Worm (Caenorhabditis elegans) whole organism, L3 larva: ENCODE results near the gene clec-174.

ENCODE experiments used
- R02D3.7 ChIP-seq: fragments of 150-350 bp; optimal IDR thresholded peaks from 2 replicates; lab custom pipeline; 2014; ENCODE audit warnings: missing biosample characterization, missing genetic modification characterization
- ZK546.5 ChIP-seq: sonication (generic microtip); optimal IDR thresholded peaks from 2 replicates; lab custom pipeline; 2017; ENCODE audit warnings: missing biosample characterization, missing genetic modification characterization
- ceh-16 ChIP-seq: sonication (generic microtip); optimal IDR thresholded peaks from 2 replicates; lab custom pipeline; 2017; ENCODE audit warnings: missing biosample characterization, missing genetic modification characterization
- ceh-28 ChIP-seq: fragments of 150-350 bp; optimal IDR thresholded peaks from 2 replicates; lab custom pipeline; 2014; ENCODE audit warnings: missing biosample characterization, missing genetic modification reagents, missing genetic modification characterization
- ceh-82 ChIP-seq: fragments of 150-350 bp; optimal IDR thresholded peaks from 2 replicates; lab custom pipeline; 2014; ENCODE audit warnings: missing biosample characterization, missing genetic modification characterization
- ceh-9 ChIP-seq: sonication (generic microtip); optimal IDR thresholded peaks from 2 replicates; lab custom pipeline; 2018; ENCODE audit warnings: missing biosample characterization, missing genetic modification characterization
- egl-5 ChIP-seq: fragments of 150-350 bp; optimal IDR thresholded peaks from 2 replicates; lab custom pipeline; 2017; ENCODE audit warnings: missing biosample characterization, missing genetic modification reagents, missing genetic modification characterization, inconsistent platforms
- elt-2 ChIP-seq: sonication (generic microtip); optimal IDR thresholded peaks from 2 replicates; lab custom pipeline; 2016; ENCODE audit warnings: missing genetic modification reagents, mild to moderate bottlenecking, missing genetic modification characterization, missing compliant biosample characterization
- eor-1 ChIP-seq, 2 experiments: fragments of 150-350 bp; optimal IDR thresholded peaks; 2 replicates each; lab custom pipeline; 2014 to 2018; ENCODE audit warnings: missing biosample characterization in 2 of 2, missing genetic modification characterization in 2 of 2
- fkh-10 ChIP-seq: sonication (generic microtip); optimal IDR thresholded peaks from 2 replicates; lab custom pipeline; 2017; ENCODE audit warnings: missing biosample characterization, missing genetic modification reagents, missing genetic modification characterization
- fkh-2 ChIP-seq: fragments of 150-350 bp; optimal IDR thresholded peaks from 2 replicates; lab custom pipeline; 2014; ENCODE audit warnings: missing biosample characterization, missing genetic modification reagents, missing genetic modification characterization
- fos-1 ChIP-seq: fragments of 150-350 bp; optimal IDR thresholded peaks from 2 replicates; lab custom pipeline; 2014; ENCODE audit warnings: missing biosample characterization, missing genetic modification characterization
- jun-1 ChIP-seq: fragments of 150-350 bp; optimal IDR thresholded peaks from 2 replicates; lab custom pipeline; 2014; ENCODE audit warnings: missing biosample characterization, missing genetic modification reagents, missing genetic modification characterization
- lin-15B ChIP-seq: fragments of 150-350 bp; optimal IDR thresholded peaks from 2 replicates; lab custom pipeline; 2014; ENCODE audit warnings: missing biosample characterization, missing genetic modification characterization
- lin-39 ChIP-seq: fragments of 150-350 bp; optimal IDR thresholded peaks from 2 replicates; lab custom pipeline; 2018; ENCODE audit warnings: missing biosample characterization, missing genetic modification reagents, missing genetic modification characterization
- lsy-12 ChIP-seq: sonication (generic microtip); optimal IDR thresholded peaks from 2 replicates; lab custom pipeline; 2016; ENCODE audit warnings: mild to moderate bottlenecking, missing genetic modification characterization, missing compliant biosample characterization
- mdl-1 ChIP-seq: fragments of 150-350 bp; optimal IDR thresholded peaks from 2 replicates; lab custom pipeline; 2014; ENCODE audit warnings: missing biosample characterization, missing genetic modification characterization
- nfya-1 ChIP-seq: sonication (generic microtip); optimal IDR thresholded peaks from 2 replicates; lab custom pipeline; 2017; ENCODE audit warnings: missing genetic modification characterization, mild to moderate bottlenecking, missing compliant biosample characterization, antibody characterized with exemption, moderate library complexity; ENCODE audit not compliant: insufficient read depth
- nhr-237 ChIP-seq: fragments of 150-350 bp; optimal IDR thresholded peaks from 2 replicates; lab custom pipeline; 2014; ENCODE audit warnings: missing biosample characterization, missing genetic modification characterization
- nhr-28 ChIP-seq: fragments of 150-350 bp; optimal IDR thresholded peaks from 2 replicates; lab custom pipeline; 2014; ENCODE audit warnings: missing biosample characterization, missing genetic modification characterization
- nhr-67 ChIP-seq: fragments of 150-350 bp; optimal IDR thresholded peaks from 2 replicates; lab custom pipeline; 2014; ENCODE audit warnings: missing biosample characterization, missing genetic modification characterization
- nhr-76 ChIP-seq: fragments of 150-350 bp; sonication (generic microtip); optimal IDR thresholded peaks from 5 replicates; lab custom pipeline; 2014; ENCODE audit warnings: missing biosample characterization, missing genetic modification characterization
- pha-4 ChIP-seq: fragments of 150-350 bp; optimal IDR thresholded peaks from 2 replicates; lab custom pipeline; 2014; ENCODE audit warnings: missing biosample characterization, missing genetic modification reagents, missing genetic modification characterization
- pqm-1 ChIP-seq: fragments of 150-350 bp; optimal IDR thresholded peaks from 2 replicates; lab custom pipeline; 2017; ENCODE audit warnings: missing biosample characterization, missing genetic modification characterization, inconsistent platforms
- skn-1 ChIP-seq: fragments of 150-350 bp; optimal IDR thresholded peaks from 2 replicates; lab custom pipeline; 2014; ENCODE audit warnings: missing biosample characterization, missing genetic modification characterization
- snpc-4 ChIP-seq: fragments of 150-350 bp; optimal IDR thresholded peaks from 2 replicates; lab custom pipeline; 2014; ENCODE audit warnings: missing biosample characterization, missing genetic modification characterization
- tbx-2 ChIP-seq: sonication (generic microtip); optimal IDR thresholded peaks from 2 replicates; lab custom pipeline; 2016; ENCODE audit warnings: mild to moderate bottlenecking, missing genetic modification characterization, missing compliant biosample characterization
- unc-39 ChIP-seq: sonication (generic microtip); optimal IDR thresholded peaks from 4 replicates; lab custom pipeline; 2017; ENCODE audit warnings: missing biosample characterization, missing genetic modification characterization
- unc-62 ChIP-seq: fragments of 150-350 bp; sonication (generic microtip); optimal IDR thresholded peaks from 4 replicates; lab custom pipeline; 2014; ENCODE audit warnings: missing biosample characterization, missing genetic modification reagents, missing genetic modification characterization
- zag-1 ChIP-seq: fragments of 150-350 bp; optimal IDR thresholded peaks from 2 replicates; lab custom pipeline; 2014; ENCODE audit warnings: missing biosample characterization, missing genetic modification characterization
- ztf-11 ChIP-seq: fragments of 150-350 bp; optimal IDR thresholded peaks from 2 replicates; lab custom pipeline; 2014; ENCODE audit warnings: missing biosample characterization, missing genetic modification characterization
- ztf-4 ChIP-seq: fragments of 150-350 bp; optimal IDR thresholded peaks from 2 replicates; lab custom pipeline; 2014; ENCODE audit warnings: missing biosample characterization, missing genetic modification characterization

The clec-174 gene

ce11 chrIV:3977965-3978523 lies 36.5 kb upstream of the clec-174 start, which contains the start of gene srh-220:
Gene srh-220 (minus strand): TSS chrIV:3978015.
- TF ChIP-seq unc-39 (tag; lab: Kevin White, UChicago) (no peak), tbx-2 (tag; lab: Kevin White, UChicago) (no peak), nfya-1 (tag; lab: Kevin White, UChicago) (no peak), R02D3.7 (no peak), fkh-2 (no peak), pqm-1 (tag; lab: Kevin White, UChicago) (no peak), ceh-28 (tag; lab: Kevin White, UChicago) (no peak), elt-2 (tag; lab: Kevin White, UChicago) (no peak), unc-62 (GFP tag; lab: Kevin White, UChicago) (no peak), lsy-12 (tag; lab: Kevin White, UChicago) (no peak), ZK546.5 (no peak), ztf-11 (no peak), fkh-10 (GFP tag; lab: Kevin White, UChicago) (no peak), fos-1 (tag; lab: Kevin White, UChicago) (no peak), zag-1 (tag; lab: Kevin White, UChicago) (no peak), ztf-4 (tag; lab: Kevin White, UChicago) (no peak), eor-1 (tag; optimal IDR thresholded peaks at IDR 0.05; lab: Kevin White, UChicago) (no peak)

ce11 chrIV:3973049-3973448 lies 31.5 kb upstream of the clec-174 start, which contains the start of gene clec-79:
Gene clec-79 (plus strand): TSS chrIV:3973349.
- TF ChIP-seq lin-15B (tag; lab: Kevin White, UChicago) (no peak), nhr-67 (tag; lab: Kevin White, UChicago) (no peak), fos-1 (tag; lab: Kevin White, UChicago) (no peak)

- TF ChIP-seq pqm-1 (tag; lab: Kevin White, UChicago) (peak; percentile 25), elt-2 (tag; lab: Kevin White, UChicago) (peak; percentile 63), pha-4 (tag; lab: Kevin White, UChicago) (no peak)
Measured at ce11 chrIV:3965013-3965412, 23.5 kb upstream of the clec-174 start, which contains the start of gene clec-76. Gene clec-76 (plus strand): TSS chrIV:3965246.

- TF ChIP-seq elt-2 (tag; lab: Kevin White, UChicago) (peak; percentile 72), lin-39 (tag; lab: Kevin White, UChicago) (no peak), jun-1 (tag; lab: Kevin White, UChicago) (no peak), skn-1 (no peak)
Measured at ce11 chrIV:3963498-3963897, 22.0 kb upstream of the clec-174 start.

- TF ChIP-seq nhr-76 (tag; lab: Kevin White, UChicago) (no peak), lin-39 (tag; lab: Kevin White, UChicago) (no peak), ceh-16 (tag; lab: Kevin White, UChicago) (no peak), nhr-28 (tag; lab: Kevin White, UChicago) (no peak), mdl-1 (no peak), egl-5 (tag; lab: Kevin White, UChicago) (no peak)
Measured at ce11 chrIV:3962584-3962983, 21.1 kb upstream of the clec-174 start, which contains the start of gene Y46C8AM.1. Gene Y46C8AM.1 (plus strand): TSS chrIV:3962884.

ce11 chrIV:3960396-3960795 lies 18.9 kb upstream of the clec-174 start, which contains the start of gene clec-75:
Gene clec-75 (plus strand): TSS chrIV:3960734.
- TF ChIP-seq ceh-9 (tag; lab: Kevin White, UChicago) (no peak), snpc-4 (tag; lab: Kevin White, UChicago) (no peak), unc-39 (tag; lab: Kevin White, UChicago) (no peak), nhr-237 (no peak), ceh-82 (tag; lab: Kevin White, UChicago) (no peak), pqm-1 (tag; lab: Kevin White, UChicago) (peak; percentile 42), eor-1 (tag; optimal IDR thresholded peaks at IDR 0.05; lab: Kevin White, UChicago) (no peak), elt-2 (tag; lab: Kevin White, UChicago) (peak; percentile 63), jun-1 (tag; lab: Kevin White, UChicago) (peak; percentile 20), skn-1 (no peak)
